Worm (Caenorhabditis elegans): ENCODE results near the gene F32D8.8.
A peak's percentile ranks its signal among the peaks of the same experiment; 100 is the strongest.

Gene F32D8.8

DNA sequence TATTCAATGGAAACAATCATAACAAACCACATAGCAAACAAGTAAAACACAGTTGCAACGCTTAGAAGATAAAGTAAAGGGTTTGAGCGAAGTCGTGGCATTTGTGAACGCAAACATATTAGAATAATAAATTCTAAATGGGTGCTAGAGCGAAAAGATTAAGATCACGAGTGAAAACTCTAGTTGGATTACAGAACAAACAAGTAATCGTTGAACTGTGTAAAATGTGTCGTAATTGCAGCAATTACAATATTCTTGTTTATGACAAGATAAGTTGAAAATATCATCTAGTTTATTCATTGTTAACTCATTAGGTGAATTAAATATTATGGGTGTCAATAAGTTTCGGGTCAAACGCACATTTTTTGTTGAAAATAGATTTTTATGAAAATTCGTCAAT is at the start of gene F32D8.8:
F32D8.8 (minus strand) TSS at position 101 of the 400 bp plus-strand sequence.
- no peak for TF ChIP-seq ref-1 (GFP tag; conservative IDR thresholded peaks at IDR 0.05)
- no peak for TF ChIP-seq ztf-29 (GFP tag; IDR thresholded peaks at IDR 0.05)
- TF ChIP-seq klf-2 (GFP tag; conservative IDR thresholded peaks at IDR 0.05): no peak
- no peak for TF ChIP-seq flt-1 (GFP tag; IDR thresholded peaks at IDR 0.05)
- no peak for TF ChIP-seq ztf-23 (GFP tag; IDR thresholded peaks at IDR 0.05)
- TF ChIP-seq T22C8.4 (GFP tag; IDR thresholded peaks at IDR 0.05): no peak
- TF ChIP-seq cog-1 (tag; optimal IDR thresholded peaks at IDR 0.05): no peak
- TF ChIP-seq med-1 (GFP tag; optimal IDR thresholded peaks at IDR 0.05; ENCODE audit: insufficient read depth): no peak
- TF ChIP-seq tab-1 (GFP tag; IDR thresholded peaks at IDR 0.05): no peak

DNA sequence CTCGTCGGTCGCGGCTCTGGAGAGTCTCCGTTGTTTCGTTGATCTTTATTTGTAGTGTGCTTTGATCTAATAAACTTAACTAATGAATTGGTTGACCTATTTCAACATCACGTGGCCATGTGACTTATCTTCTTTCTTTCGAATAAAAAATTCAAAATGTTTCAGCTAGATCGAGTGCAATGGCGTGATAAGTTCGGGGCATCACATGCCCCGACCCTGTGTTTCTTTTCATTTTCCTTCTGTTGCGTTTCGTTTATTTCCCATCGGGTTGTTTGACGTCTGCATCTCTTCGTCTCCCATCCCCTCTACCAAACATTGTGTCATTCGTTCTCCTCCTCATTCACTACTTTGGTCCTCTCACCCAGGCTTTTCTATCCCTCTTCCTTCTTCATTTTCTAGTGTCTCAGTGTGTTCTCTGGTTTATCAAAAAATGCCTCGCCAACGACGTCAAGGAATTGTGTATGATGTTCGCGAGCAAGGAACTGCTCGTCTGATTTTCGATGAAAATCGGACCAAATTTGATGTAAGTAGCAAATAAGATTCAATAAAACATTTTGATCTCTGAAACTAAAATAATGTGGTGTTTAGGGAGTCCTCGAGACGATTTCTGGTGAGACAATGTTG is 49.2 kb upstream of the F32D8.8 start, which contains the start of gene F17C11.4:
F17C11.4 (plus strand) TSS at position 206 of the 624 bp plus-strand sequence.
- TF ChIP-seq flt-1 (GFP tag; IDR thresholded peaks at IDR 0.05): no peak
- TF ChIP-seq med-1 (GFP tag; optimal IDR thresholded peaks at IDR 0.05; ENCODE audit: insufficient read depth): no peak
- TF ChIP-seq T22C8.4 (GFP tag; IDR thresholded peaks at IDR 0.05): no peak
- TF ChIP-seq ztf-29 (GFP tag; IDR thresholded peaks at IDR 0.05): no peak
- TF ChIP-seq klf-2 (GFP tag; conservative IDR thresholded peaks at IDR 0.05): no peak
- peak; percentile 34; the same call in 1 of the 2 replicates for TF ChIP-seq ztf-23 (GFP tag; IDR thresholded peaks at IDR 0.05)
- TF ChIP-seq cog-1 (tag; optimal IDR thresholded peaks at IDR 0.05): no peak
- no peak for TF ChIP-seq ref-1 (GFP tag; conservative IDR thresholded peaks at IDR 0.05)

DNA sequence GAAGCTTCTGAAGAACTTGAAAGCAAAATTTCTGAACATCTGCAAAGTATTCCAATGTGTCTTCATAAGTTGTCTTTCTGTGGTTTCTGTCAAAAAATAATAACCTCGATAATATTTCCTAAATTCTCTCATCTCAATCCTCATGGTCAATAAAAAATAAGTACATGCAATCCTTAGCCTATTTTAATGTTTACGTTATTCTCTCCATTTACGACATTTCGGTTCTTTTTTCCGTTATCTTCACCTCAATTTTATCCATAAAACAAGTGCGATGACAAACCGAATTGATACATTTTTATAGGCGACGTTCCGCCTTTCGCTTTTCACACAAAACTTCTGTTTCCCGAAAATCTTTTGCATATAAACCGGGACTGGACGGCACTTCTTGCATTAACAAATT is 46.9 kb upstream of the F32D8.8 start, which contains the start of gene col-153:
col-153 (plus strand) TSS at position 301 of the 400 bp plus-strand sequence.
- TF ChIP-seq cog-1 (tag; optimal IDR thresholded peaks at IDR 0.05) (no peak), klf-2 (GFP tag; conservative IDR thresholded peaks at IDR 0.05) (no peak), tab-1 (GFP tag; IDR thresholded peaks at IDR 0.05) (no peak), flt-1 (GFP tag; IDR thresholded peaks at IDR 0.05) (no peak), ztf-23 (GFP tag; IDR thresholded peaks at IDR 0.05) (no peak), med-1 (GFP tag; optimal IDR thresholded peaks at IDR 0.05; ENCODE audit: insufficient read depth) (no peak), ref-1 (GFP tag; conservative IDR thresholded peaks at IDR 0.05) (no peak), ztf-29 (GFP tag; IDR thresholded peaks at IDR 0.05) (no peak), T22C8.4 (GFP tag; IDR thresholded peaks at IDR 0.05) (no peak)

DNA sequence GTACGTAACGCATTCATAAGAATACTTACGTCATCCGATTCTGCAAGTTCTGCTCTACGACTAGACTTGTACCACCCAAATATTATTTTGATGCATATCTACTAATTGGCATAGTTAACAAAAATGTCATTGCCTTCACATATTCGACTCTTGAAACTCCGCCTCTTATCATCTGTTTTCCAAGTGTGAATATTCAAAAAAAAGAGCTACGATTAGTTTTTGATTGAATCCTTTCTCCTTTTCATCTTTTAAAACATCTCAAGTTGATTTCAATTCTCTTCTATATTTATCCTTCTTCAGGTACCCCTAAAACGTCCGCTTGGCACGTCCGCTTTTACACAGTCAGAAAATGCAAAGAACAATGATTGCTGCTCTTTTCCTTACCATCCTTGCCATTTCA is 45.3 kb upstream of the F32D8.8 start, which contains the start of gene F17C11.2:
F17C11.2 (plus strand) TSS at position 301 of the 400 bp plus-strand sequence.
- TF ChIP-seq klf-2 (GFP tag; conservative IDR thresholded peaks at IDR 0.05) (no peak), ref-1 (GFP tag; conservative IDR thresholded peaks at IDR 0.05) (no peak), ztf-29 (GFP tag; IDR thresholded peaks at IDR 0.05) (no peak), flt-1 (GFP tag; IDR thresholded peaks at IDR 0.05) (no peak), med-1 (GFP tag; optimal IDR thresholded peaks at IDR 0.05; ENCODE audit: insufficient read depth) (no peak), T22C8.4 (GFP tag; IDR thresholded peaks at IDR 0.05) (no peak), tab-1 (GFP tag; IDR thresholded peaks at IDR 0.05) (no peak), cog-1 (tag; optimal IDR thresholded peaks at IDR 0.05) (no peak), ztf-23 (GFP tag; IDR thresholded peaks at IDR 0.05) (no peak)

DNA sequence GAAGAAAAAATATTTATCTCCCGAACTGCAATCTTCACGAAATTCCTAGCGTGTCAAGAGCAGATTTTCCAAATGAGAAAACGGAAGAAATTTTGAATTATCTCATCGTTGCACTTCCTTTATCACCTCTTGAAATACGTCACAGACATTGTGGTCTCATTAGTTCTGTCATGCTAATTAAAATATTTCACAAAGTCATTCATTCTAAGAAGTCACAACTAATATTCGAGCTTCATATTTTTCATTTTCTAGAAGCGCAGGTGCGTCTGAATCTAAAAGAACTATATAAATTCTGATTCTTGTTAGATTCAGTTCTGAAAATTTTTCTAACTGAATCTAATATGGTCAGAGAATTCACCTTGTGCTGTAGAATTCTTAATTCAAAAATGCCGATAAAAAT is 44.6 kb upstream of the F32D8.8 start:
- TF ChIP-seq ztf-23 (GFP tag; IDR thresholded peaks at IDR 0.05): no peak

- TF ChIP-seq klf-2 (GFP tag; conservative IDR thresholded peaks at IDR 0.05): no peak
- no peak for TF ChIP-seq ztf-29 (GFP tag; IDR thresholded peaks at IDR 0.05)
- TF ChIP-seq flt-1 (GFP tag; IDR thresholded peaks at IDR 0.05): no peak
- no peak for TF ChIP-seq T22C8.4 (GFP tag; IDR thresholded peaks at IDR 0.05)
- TF ChIP-seq cog-1 (tag; optimal IDR thresholded peaks at IDR 0.05): no peak
- no peak for TF ChIP-seq med-1 (GFP tag; optimal IDR thresholded peaks at IDR 0.05; ENCODE audit: insufficient read depth)
- TF ChIP-seq ztf-23 (GFP tag; IDR thresholded peaks at IDR 0.05): no peak
- TF ChIP-seq ref-1 (GFP tag; conservative IDR thresholded peaks at IDR 0.05): no peak
- TF ChIP-seq tab-1 (GFP tag; IDR thresholded peaks at IDR 0.05): no peak
Measured at ce11 chrV:10944903-10945302, 42.3 kb upstream of the F32D8.8 start.

- TF ChIP-seq med-1 (GFP tag; optimal IDR thresholded peaks at IDR 0.05; ENCODE audit: insufficient read depth): no peak
- no peak for TF ChIP-seq flt-1 (GFP tag; IDR thresholded peaks at IDR 0.05)
- TF ChIP-seq ztf-23 (GFP tag; IDR thresholded peaks at IDR 0.05): no peak
- no peak for TF ChIP-seq cog-1 (tag; optimal IDR thresholded peaks at IDR 0.05)
- no peak for TF ChIP-seq ref-1 (GFP tag; conservative IDR thresholded peaks at IDR 0.05)
- TF ChIP-seq ztf-29 (GFP tag; IDR thresholded peaks at IDR 0.05): no peak
- no peak for TF ChIP-seq T22C8.4 (GFP tag; IDR thresholded peaks at IDR 0.05)
- TF ChIP-seq klf-2 (GFP tag; conservative IDR thresholded peaks at IDR 0.05): no peak
- TF ChIP-seq tab-1 (GFP tag; IDR thresholded peaks at IDR 0.05): no peak
Measured at ce11 chrV:10942161-10942560, 39.6 kb upstream of the F32D8.8 start, which contains the start of gene zip-9. Gene zip-9 (plus strand): TSS chrV:10942461.

DNA sequence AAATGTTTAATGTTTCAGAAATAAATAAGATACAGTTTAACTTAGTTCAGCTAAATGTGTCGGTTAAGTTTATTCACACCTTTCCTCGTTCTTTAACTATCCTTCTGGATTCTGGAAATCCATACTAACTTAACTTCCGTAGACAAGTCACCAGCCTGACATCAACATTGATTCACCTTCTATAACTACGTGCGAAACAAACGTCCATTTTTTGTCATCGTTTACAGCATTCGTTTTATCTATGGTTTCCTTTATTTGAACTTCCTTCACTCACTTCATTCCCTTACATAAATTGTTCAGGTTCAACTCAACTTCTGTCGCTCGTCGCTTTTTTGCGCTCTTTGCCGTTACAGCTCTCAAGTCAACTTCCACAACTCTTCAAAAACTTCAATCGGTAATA is 38.6 kb upstream of the F32D8.8 start, which contains the start of gene F17C11.26:
F17C11.26 (plus strand) TSS at position 301 of the 400 bp plus-strand sequence.
- no peak for TF ChIP-seq med-1 (GFP tag; optimal IDR thresholded peaks at IDR 0.05; ENCODE audit: insufficient read depth)
- TF ChIP-seq ztf-23 (GFP tag; IDR thresholded peaks at IDR 0.05): no peak
- TF ChIP-seq ref-1 (GFP tag; conservative IDR thresholded peaks at IDR 0.05): no peak
- no peak for TF ChIP-seq T22C8.4 (GFP tag; IDR thresholded peaks at IDR 0.05)
- TF ChIP-seq klf-2 (GFP tag; conservative IDR thresholded peaks at IDR 0.05): no peak
- no peak for TF ChIP-seq flt-1 (GFP tag; IDR thresholded peaks at IDR 0.05)
- TF ChIP-seq tab-1 (GFP tag; IDR thresholded peaks at IDR 0.05): no peak
- no peak for TF ChIP-seq cog-1 (tag; optimal IDR thresholded peaks at IDR 0.05)
- TF ChIP-seq ztf-29 (GFP tag; IDR thresholded peaks at IDR 0.05): no peak

- TF ChIP-seq cog-1 (tag; optimal IDR thresholded peaks at IDR 0.05) (peak; percentile 14), T22C8.4 (GFP tag; IDR thresholded peaks at IDR 0.05) (no peak)
Measured at ce11 chrV:10940571-10940991, 38.0 kb upstream of the F32D8.8 start.

Measured in whole organism, midembryonic.